Fruit fly (Drosophila melanogaster): ENCODE data around the gene ps.

dm6 chr3R:9503329-9504088, 85.8 kb downstream of the ps start:
- TF ChIP-seq usp (GFP tag; optimal IDR thresholded peaks at IDR 0.05) (no peak), pan (optimal IDR thresholded peaks at IDR 0.05) (no peak), psq (optimal IDR thresholded peaks at IDR 0.05) (no peak), CG8478 (optimal IDR thresholded peaks at IDR 0.05) (no peak), Dll (optimal IDR thresholded peaks at IDR 0.05) (no peak)

Data from whole organism.